In genomic region chr3R:8132398-8132797, dm6 we compare ENCODE assay signal across 4 fruit fly cellular contexts.
TF ChIP-seq lines count a peak whose summit lies in the region.

No protein-coding gene starts in this region.

- no peak for TF ChIP-seq CTCF in whole organism, embryonic (GFP tag; optimal IDR thresholded peaks at IDR 0.05; lab: Kevin White, UChicago)

TF ChIP-seq in whole organism, embryonic, 481 proteins besides CTCF, POLR2A, EP300 and RAD21:
- no peak for TF ChIP-seq CG9609 (GFP tag; optimal IDR thresholded peaks at IDR 0.05; lab: Kevin White, UChicago)
- TF ChIP-seq sens (GFP tag; lab: Kevin White, UChicago), result peak; percentile 27
TF ChIP-seq in whole organism, embryonic: peak in this region for 1.

TF ChIP-seq in whole organism, prepupa, 60 proteins besides CTCF, POLR2A, EP300 and RAD21 (continues in another document):
- TF ChIP-seq spab (GFP tag; optimal IDR thresholded peaks at IDR 0.05; lab: Kevin White, UChicago), result peak; percentile 8
- peak; percentile 42 for TF ChIP-seq Hr39 (GFP tag; optimal IDR thresholded peaks at IDR 0.05; lab: Kevin White, UChicago)
- TF ChIP-seq dac (GFP tag; optimal IDR thresholded peaks at IDR 0.05; lab: Kevin White, UChicago), result no peak
- no peak for TF ChIP-seq Hr38 (GFP tag; optimal IDR thresholded peaks at IDR 0.05; lab: Kevin White, UChicago)
- no peak for TF ChIP-seq salr (GFP tag; optimal IDR thresholded peaks at IDR 0.05; lab: Kevin White, UChicago)
- no peak for TF ChIP-seq eg (GFP tag; IDR thresholded peaks at IDR 0.05; lab: Robert Waterston, UW)
- TF ChIP-seq CG4318 (GFP tag; optimal IDR thresholded peaks at IDR 0.05; lab: Kevin White, UChicago), result no peak
- peak; percentile 38 for TF ChIP-seq CG10669 (GFP tag; optimal IDR thresholded peaks at IDR 0.05; lab: Kevin White, UChicago)
- TF ChIP-seq CG3032 (tag; optimal IDR thresholded peaks at IDR 0.05; lab: Kevin White, UChicago), result peak; percentile 6
- no peak for TF ChIP-seq lz (GFP tag; optimal IDR thresholded peaks at IDR 0.05; lab: Kevin White, UChicago)
- TF ChIP-seq CG32006 (GFP tag; optimal IDR thresholded peaks at IDR 0.05; lab: Kevin White, UChicago), result no peak
- TF ChIP-seq Blimp-1 (GFP tag; optimal IDR thresholded peaks at IDR 0.05; lab: Kevin White, UChicago), result no peak
- TF ChIP-seq CG8632 (GFP tag; optimal IDR thresholded peaks at IDR 0.05; lab: Kevin White, UChicago), result no peak
- TF ChIP-seq ss (GFP tag; optimal IDR thresholded peaks at IDR 0.05; lab: Kevin White, UChicago), result no peak
- TF ChIP-seq CG6276 (GFP tag; optimal IDR thresholded peaks at IDR 0.05; lab: Kevin White, UChicago), result no peak
- peak; percentile 25 for TF ChIP-seq CG11902 (GFP tag; optimal IDR thresholded peaks at IDR 0.05; lab: Kevin White, UChicago)
- peak; percentile 41 for TF ChIP-seq cyc (GFP tag; optimal IDR thresholded peaks at IDR 0.05; lab: Kevin White, UChicago)
- no peak for TF ChIP-seq CG1621 (tag; optimal IDR thresholded peaks at IDR 0.05; lab: Kevin White, UChicago)
- peak; percentile 19 for TF ChIP-seq pdm3 (GFP tag; optimal IDR thresholded peaks at IDR 0.05; lab: Kevin White, UChicago)
- TF ChIP-seq CG6163 (GFP tag; IDR thresholded peaks at IDR 0.05; lab: Robert Waterston, UW), result no peak
- TF ChIP-seq Eip93F (GFP tag; optimal IDR thresholded peaks at IDR 0.05; lab: Kevin White, UChicago), result no peak
- TF ChIP-seq CG6808 (GFP tag; optimal IDR thresholded peaks at IDR 0.05; lab: Kevin White, UChicago), result peak; percentile 9
- peak; percentile 36 for TF ChIP-seq CG31627 (GFP tag; optimal IDR thresholded peaks at IDR 0.05; lab: Kevin White, UChicago)
- peak; percentile 5 for TF ChIP-seq CG3919 (GFP tag; optimal IDR thresholded peaks at IDR 0.05; lab: Kevin White, UChicago)
- TF ChIP-seq Ets21C (GFP tag; optimal IDR thresholded peaks at IDR 0.05; lab: Kevin White, UChicago), result no peak
- TF ChIP-seq OdsH (GFP tag; optimal IDR thresholded peaks at IDR 0.05; lab: Kevin White, UChicago), result no peak
- no peak for TF ChIP-seq CG16779 (tag; optimal IDR thresholded peaks at IDR 0.05; lab: Kevin White, UChicago)
- TF ChIP-seq Sox15 (GFP tag; optimal IDR thresholded peaks at IDR 0.05; lab: Kevin White, UChicago), result no peak
- peak; percentile 0 for TF ChIP-seq vri (GFP tag; optimal IDR thresholded peaks at IDR 0.05; lab: Kevin White, UChicago)
- TF ChIP-seq Lpt (GFP tag; optimal IDR thresholded peaks at IDR 0.05; lab: Kevin White, UChicago), result no peak
- no peak for TF ChIP-seq CG11762 (GFP tag; optimal IDR thresholded peaks at IDR 0.05; lab: Kevin White, UChicago; ENCODE audit: insufficient read depth)

TF ChIP-seq in whole organism, pupa, 21 proteins besides CTCF, POLR2A, EP300 and RAD21:
- TF ChIP-seq CG8301 (tag; optimal IDR thresholded peaks at IDR 0.05; lab: Kevin White, UChicago) (no peak), CG8159 (tag; optimal IDR thresholded peaks at IDR 0.05; lab: Kevin White, UChicago) (peak; percentile 49), CG17806 (tag; optimal IDR thresholded peaks at IDR 0.05; lab: Kevin White, UChicago) (peak; percentile 39)

TF ChIP-seq in whole organism, wandering third instar larva, 38 proteins besides CTCF, POLR2A, EP300 and RAD21:
- no peak for TF ChIP-seq GATAd (GFP tag; optimal IDR thresholded peaks at IDR 0.05; lab: Kevin White, UChicago)
- TF ChIP-seq usp (GFP tag; optimal IDR thresholded peaks at IDR 0.05; lab: Kevin White, UChicago), result no peak
- TF ChIP-seq fru (GFP tag; optimal IDR thresholded peaks at IDR 0.05; lab: Kevin White, UChicago), result peak; percentile 47
- TF ChIP-seq ey (GFP tag; optimal IDR thresholded peaks at IDR 0.05; lab: Kevin White, UChicago), result peak; percentile 52
- peak; percentile 4 for TF ChIP-seq Sp1 (GFP tag; optimal IDR thresholded peaks at IDR 0.05; lab: Kevin White, UChicago)
- no peak for TF ChIP-seq tai (GFP tag; optimal IDR thresholded peaks at IDR 0.05; lab: Kevin White, UChicago)
- peak; percentile 37 for TF ChIP-seq br (GFP tag; optimal IDR thresholded peaks at IDR 0.05; lab: Kevin White, UChicago)
- no peak for TF ChIP-seq Hnf4 (GFP tag; optimal IDR thresholded peaks at IDR 0.05; lab: Kevin White, UChicago)
- TF ChIP-seq rgr (GFP tag; optimal IDR thresholded peaks at IDR 0.05; lab: Kevin White, UChicago), result peak; percentile 42
- peak; percentile 33 for TF ChIP-seq HLH106 (tag; optimal IDR thresholded peaks at IDR 0.05; lab: Kevin White, UChicago)
- no peak for TF ChIP-seq CG32264 (GFP tag; optimal IDR thresholded peaks at IDR 0.05; lab: Kevin White, UChicago)
- TF ChIP-seq OdsH (GFP tag; optimal IDR thresholded peaks at IDR 0.05; lab: Kevin White, UChicago), result peak; percentile 22
- TF ChIP-seq dl (GFP tag; optimal IDR thresholded peaks at IDR 0.05; lab: Kevin White, UChicago; ENCODE audit: insufficient read depth in 1 of 2, partially characterized antibody in 2 of 2), result no peak
- TF ChIP-seq psq (GFP tag; optimal IDR thresholded peaks at IDR 0.05; lab: Kevin White, UChicago), result peak; percentile 23
- peak; percentile 57 for TF ChIP-seq h (GFP tag; optimal IDR thresholded peaks at IDR 0.05; lab: Kevin White, UChicago)
- peak in 1 of 2 experiments; percentile 57 for TF ChIP-seq foxo (GFP tag; optimal IDR thresholded peaks at IDR 0.05; lab: Kevin White, UChicago)

Comparison
In these comparisons a context has a peak if more than half of its experiments do, and no peak if none do; other contexts are left out.
1. Of the 7 proteins assayed by ChIP-seq in both whole organism, embryonic and whole organism, prepupa: peak only in whole organism, embryonic: none; only in whole organism, prepupa: Hr39 and Sox102F; in both: none; in neither: 5.